Fruit fly (Drosophila melanogaster): ENCODE results near the gene Crag.
A peak's percentile ranks its signal among the peaks of the same experiment; 100 is the strongest.

DNA sequence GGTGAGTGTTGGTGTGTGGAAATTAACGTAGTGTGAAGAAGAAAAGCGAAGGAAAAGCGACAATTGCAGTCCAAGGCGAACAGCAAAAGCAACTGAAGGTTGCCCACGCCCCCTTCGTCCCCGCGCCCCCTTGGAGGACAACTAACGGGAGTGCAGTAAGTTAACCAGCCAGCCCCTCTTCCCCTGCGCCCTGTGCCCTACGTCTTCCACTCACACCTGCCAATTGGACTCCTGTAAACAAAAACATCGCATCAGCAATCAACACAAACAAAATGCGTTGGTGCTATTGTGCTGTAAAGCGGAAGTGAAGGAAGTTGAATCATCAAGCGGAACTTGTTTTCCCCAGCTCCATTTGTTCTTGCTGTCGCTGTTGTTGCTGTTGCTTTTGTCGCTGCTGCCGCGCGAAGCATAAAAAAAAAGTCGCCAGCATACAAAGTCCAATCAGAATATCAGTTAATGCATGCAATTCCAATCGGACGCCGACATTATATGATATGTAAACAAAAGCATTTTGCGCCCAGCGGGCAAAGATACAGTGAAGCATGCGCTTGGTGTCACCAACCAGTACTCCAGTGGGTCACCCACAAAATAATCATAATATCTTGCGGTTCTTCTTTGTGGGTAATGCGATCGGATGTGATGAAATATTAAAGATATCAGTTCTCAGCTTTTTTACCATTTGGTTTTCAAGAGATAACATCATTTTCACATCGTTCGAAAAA lies 767 bp downstream of the Crag start:
- TF ChIP-seq crp (GFP tag; optimal IDR thresholded peaks at IDR 0.05) (no peak), Blimp-1 (GFP tag; optimal IDR thresholded peaks at IDR 0.05) (no peak), lbe (GFP tag; optimal IDR thresholded peaks at IDR 0.05) (peak; percentile 2)

All from whole organism, embryonic.